Fruit fly (Drosophila melanogaster) S2 (cell line): ENCODE measurements around the gene CG14017.

ENCODE experiments used
- CG8478 ChIP-seq: fragments of >200 bp; optimal IDR thresholded peaks from 2 replicates; lab custom pipeline; 2018
- CTCF ChIP-seq, 2 experiments: fragments of >200 bp; optimal IDR thresholded peaks; 2 replicates each; lab custom pipeline; 2018

DNA sequence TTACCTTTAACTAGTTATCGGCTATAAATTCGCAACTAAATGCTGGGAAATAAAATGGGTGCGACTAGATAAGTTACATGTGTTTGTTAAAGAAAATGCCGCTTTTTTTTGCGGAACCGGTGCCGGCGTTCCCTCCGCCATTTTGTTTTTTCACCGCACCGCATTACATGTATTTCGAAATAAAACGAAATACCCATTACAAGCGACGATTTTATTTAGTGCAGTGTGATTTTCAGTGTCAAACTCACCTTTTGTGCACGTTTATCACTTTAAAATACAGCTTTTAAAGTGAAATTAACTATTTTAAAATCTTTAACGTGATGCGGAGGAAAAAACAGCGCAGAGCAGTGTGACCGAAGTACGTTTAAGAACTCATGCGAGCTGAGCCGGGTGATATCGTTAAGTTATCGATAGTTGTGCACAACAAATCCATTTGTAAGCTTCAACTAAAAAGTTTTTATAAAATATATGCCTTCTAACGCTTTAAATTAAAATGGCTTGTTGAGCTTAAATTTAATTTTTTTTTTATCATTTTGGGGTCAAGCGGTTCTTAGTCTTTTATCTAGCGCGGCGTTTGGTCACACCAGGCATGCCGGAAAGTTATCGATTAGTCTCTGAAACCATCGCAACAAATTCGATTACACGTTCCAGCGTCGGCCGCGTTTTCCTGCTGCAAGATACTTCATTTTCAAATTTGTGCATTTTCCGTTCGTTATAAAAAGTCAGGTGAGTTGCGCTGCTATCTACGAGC lies 11.6 kb upstream of the CG14017 start, which contains the start of the genes Hel25E and Lam:
- TF ChIP-seq CG8478 (no peak), CTCF (optimal IDR thresholded peaks at IDR 0.05; lab: Kevin White, UChicago) (no peak)
